Worm (Caenorhabditis elegans): ENCODE data around the gene orai-1.
A peak's percentile ranks its signal among the peaks of the same experiment; 100 is the strongest.

Gene orai-1

ce11 chrIII:640198-640803 lies 6.3 kb upstream of the orai-1 start, which contains the start of the genes tag-266 and tag-267:
TSS of gene tag-266 (minus strand) at chrIII:640226.
TSS of gene tag-267 (plus strand) at chrIII:640790.
- TF ChIP-seq flt-1 (GFP tag; IDR thresholded peaks at IDR 0.05) (peak; percentile 81; the same call in 1 of the 2 replicates), T22C8.4 (GFP tag; IDR thresholded peaks at IDR 0.05) (peak; percentile 57; the same call in 1 of the 2 replicates), ref-1 (GFP tag; conservative IDR thresholded peaks at IDR 0.05) (no peak), tab-1 (GFP tag; IDR thresholded peaks at IDR 0.05) (no peak), klf-2 (GFP tag; conservative IDR thresholded peaks at IDR 0.05) (peak; percentile 74), ztf-23 (GFP tag; IDR thresholded peaks at IDR 0.05) (peak; percentile 81), cog-1 (tag; optimal IDR thresholded peaks at IDR 0.05) (peak; percentile 94), med-1 (GFP tag; optimal IDR thresholded peaks at IDR 0.05; ENCODE audit: insufficient read depth) (no peak), ztf-29 (GFP tag; IDR thresholded peaks at IDR 0.05) (no peak)

- TF ChIP-seq med-1 (GFP tag; optimal IDR thresholded peaks at IDR 0.05; ENCODE audit: insufficient read depth) (no peak), tab-1 (GFP tag; IDR thresholded peaks at IDR 0.05) (no peak), ref-1 (GFP tag; conservative IDR thresholded peaks at IDR 0.05) (no peak), klf-2 (GFP tag; conservative IDR thresholded peaks at IDR 0.05) (no peak), ztf-29 (GFP tag; IDR thresholded peaks at IDR 0.05) (no peak), T22C8.4 (GFP tag; IDR thresholded peaks at IDR 0.05) (no peak)
Measured at ce11 chrIII:641759-642158, 4.8 kb upstream of the orai-1 start, which contains the start of gene W06E11.1. TSS of gene W06E11.1 (plus strand) at chrIII:642059.

- TF ChIP-seq ref-1 (GFP tag; conservative IDR thresholded peaks at IDR 0.05), result no peak
- TF ChIP-seq flt-1 (GFP tag; IDR thresholded peaks at IDR 0.05), result no peak
- no peak for TF ChIP-seq T22C8.4 (GFP tag; IDR thresholded peaks at IDR 0.05)
- no peak for TF ChIP-seq ztf-29 (GFP tag; IDR thresholded peaks at IDR 0.05)
- TF ChIP-seq tab-1 (GFP tag; IDR thresholded peaks at IDR 0.05), result no peak
- no peak for TF ChIP-seq ztf-23 (GFP tag; IDR thresholded peaks at IDR 0.05)
- no peak for TF ChIP-seq klf-2 (GFP tag; conservative IDR thresholded peaks at IDR 0.05)
- TF ChIP-seq cog-1 (tag; optimal IDR thresholded peaks at IDR 0.05), result no peak
Measured at ce11 chrIII:644660-645059, 1.9 kb upstream of the orai-1 start.

ce11 chrIII:647248-647647 lies 694 bp downstream of the orai-1 start:
- no peak for TF ChIP-seq klf-2 (GFP tag; conservative IDR thresholded peaks at IDR 0.05)

ce11 chrIII:649935-650334 lies 3.4 kb downstream of the orai-1 start:
- TF ChIP-seq ref-1 (GFP tag; conservative IDR thresholded peaks at IDR 0.05) (no peak), ztf-29 (GFP tag; IDR thresholded peaks at IDR 0.05) (no peak), ztf-23 (GFP tag; IDR thresholded peaks at IDR 0.05) (no peak), T22C8.4 (GFP tag; IDR thresholded peaks at IDR 0.05) (no peak), klf-2 (GFP tag; conservative IDR thresholded peaks at IDR 0.05) (no peak), tab-1 (GFP tag; IDR thresholded peaks at IDR 0.05) (no peak), flt-1 (GFP tag; IDR thresholded peaks at IDR 0.05) (no peak), cog-1 (tag; optimal IDR thresholded peaks at IDR 0.05) (no peak), med-1 (GFP tag; optimal IDR thresholded peaks at IDR 0.05; ENCODE audit: insufficient read depth) (no peak)

ce11 chrIII:650539-650938 lies 4.0 kb downstream of the orai-1 start:
- TF ChIP-seq flt-1 (GFP tag; IDR thresholded peaks at IDR 0.05) (no peak), ref-1 (GFP tag; conservative IDR thresholded peaks at IDR 0.05) (no peak), ztf-29 (GFP tag; IDR thresholded peaks at IDR 0.05) (no peak)

- TF ChIP-seq med-1 (GFP tag; optimal IDR thresholded peaks at IDR 0.05; ENCODE audit: insufficient read depth) (no peak), cog-1 (tag; optimal IDR thresholded peaks at IDR 0.05) (no peak), tab-1 (GFP tag; IDR thresholded peaks at IDR 0.05) (no peak), ztf-29 (GFP tag; IDR thresholded peaks at IDR 0.05) (no peak), ref-1 (GFP tag; conservative IDR thresholded peaks at IDR 0.05) (no peak), T22C8.4 (GFP tag; IDR thresholded peaks at IDR 0.05) (no peak), flt-1 (GFP tag; IDR thresholded peaks at IDR 0.05) (no peak), ztf-23 (GFP tag; IDR thresholded peaks at IDR 0.05) (no peak), klf-2 (GFP tag; conservative IDR thresholded peaks at IDR 0.05) (no peak)
Measured at ce11 chrIII:651587-651986, 5.0 kb downstream of the orai-1 start.

- TF ChIP-seq ref-1 (GFP tag; conservative IDR thresholded peaks at IDR 0.05) (no peak), cog-1 (tag; optimal IDR thresholded peaks at IDR 0.05) (no peak)
Measured at ce11 chrIII:654365-654764, 7.8 kb downstream of the orai-1 start.

ce11 chrIII:656660-657059 lies 10.1 kb downstream of the orai-1 start:
- no peak for TF ChIP-seq med-1 (GFP tag; optimal IDR thresholded peaks at IDR 0.05; ENCODE audit: insufficient read depth)
- TF ChIP-seq flt-1 (GFP tag; IDR thresholded peaks at IDR 0.05), result no peak
- no peak for TF ChIP-seq T22C8.4 (GFP tag; IDR thresholded peaks at IDR 0.05)
- no peak for TF ChIP-seq klf-2 (GFP tag; conservative IDR thresholded peaks at IDR 0.05)
- no peak for TF ChIP-seq ztf-23 (GFP tag; IDR thresholded peaks at IDR 0.05)
- no peak for TF ChIP-seq ztf-29 (GFP tag; IDR thresholded peaks at IDR 0.05)
- TF ChIP-seq tab-1 (GFP tag; IDR thresholded peaks at IDR 0.05), result no peak
- TF ChIP-seq cog-1 (tag; optimal IDR thresholded peaks at IDR 0.05), result no peak
- no peak for TF ChIP-seq ref-1 (GFP tag; conservative IDR thresholded peaks at IDR 0.05)

ce11 chrIII:657241-657640 lies 10.7 kb downstream of the orai-1 start:
- TF ChIP-seq flt-1 (GFP tag; IDR thresholded peaks at IDR 0.05) (no peak), ztf-23 (GFP tag; IDR thresholded peaks at IDR 0.05) (no peak), T22C8.4 (GFP tag; IDR thresholded peaks at IDR 0.05) (no peak), klf-2 (GFP tag; conservative IDR thresholded peaks at IDR 0.05) (no peak), tab-1 (GFP tag; IDR thresholded peaks at IDR 0.05) (no peak), med-1 (GFP tag; optimal IDR thresholded peaks at IDR 0.05; ENCODE audit: insufficient read depth) (no peak), cog-1 (tag; optimal IDR thresholded peaks at IDR 0.05) (no peak), ztf-29 (GFP tag; IDR thresholded peaks at IDR 0.05) (no peak), ref-1 (GFP tag; conservative IDR thresholded peaks at IDR 0.05) (no peak)
